Worm (Caenorhabditis elegans): ENCODE measurements around the gene F59A1.11.

DNA sequence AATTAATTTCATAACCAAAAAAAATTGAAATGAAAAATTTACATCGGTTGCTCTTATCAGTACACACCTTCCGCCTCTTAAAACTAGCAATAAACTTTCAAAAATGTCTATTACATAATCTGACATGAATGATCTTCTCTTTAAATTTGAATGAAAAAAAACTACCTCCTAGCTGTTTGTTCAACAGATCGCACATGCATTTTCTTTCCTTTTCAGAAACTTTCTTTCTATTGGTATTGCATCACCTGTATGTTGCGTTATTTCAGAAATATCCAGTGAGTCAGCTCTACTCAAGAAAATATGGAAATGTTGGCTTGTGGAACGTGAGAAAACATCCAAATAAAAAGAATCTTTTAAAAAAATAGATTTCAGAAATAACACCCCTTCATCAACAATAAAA is 42.6 kb downstream of the F59A1.11 start, which contains the start of gene F57G4.1:
- no peak for TF ChIP-seq rpc-1 (optimal IDR thresholded peaks at IDR 0.05)
- no peak for TF ChIP-seq rpc-1 (tag; optimal IDR thresholded peaks at IDR 0.05)
- no peak for TF ChIP-seq F52B5.7 (tag; optimal IDR thresholded peaks at IDR 0.05)
